In genomic region chr2L:5978333-5979054, dm6 we compare ENCODE assay signal across 6 fruit fly cellular contexts.
TF ChIP-seq lines count a peak whose summit lies in the region.

No protein-coding gene starts in this region.

- TF ChIP-seq CTCF in whole organism, embryonic (GFP tag; optimal IDR thresholded peaks at IDR 0.05; lab: Kevin White, UChicago), result no peak

TF ChIP-seq in whole organism, 6 proteins besides CTCF, POLR2A, EP300 and RAD21:
- no peak for TF ChIP-seq psq (optimal IDR thresholded peaks at IDR 0.05; lab: Kevin White, UChicago)
- TF ChIP-seq Dll (optimal IDR thresholded peaks at IDR 0.05; lab: Kevin White, UChicago), result peak; percentile 44

TF ChIP-seq in whole organism, adult, 20 proteins besides CTCF, POLR2A, EP300 and RAD21:
- peak; percentile 30 for TF ChIP-seq pad (GFP tag; optimal IDR thresholded peaks at IDR 0.05; lab: Kevin White, UChicago)
- TF ChIP-seq CG12768 (GFP tag; optimal IDR thresholded peaks at IDR 0.05; lab: Kevin White, UChicago), result peak; percentile 70
- TF ChIP-seq Mnt (GFP tag; optimal IDR thresholded peaks at IDR 0.05; lab: Kevin White, UChicago), result peak; percentile 58
- TF ChIP-seq ovo (GFP tag; optimal IDR thresholded peaks at IDR 0.05; lab: Kevin White, UChicago), result no peak
- peak; percentile 40 for TF ChIP-seq cic (GFP tag; optimal IDR thresholded peaks at IDR 0.05; lab: Kevin White, UChicago)
- peak; percentile 34 for TF ChIP-seq Crg-1 (GFP tag; optimal IDR thresholded peaks at IDR 0.05; lab: Kevin White, UChicago)

TF ChIP-seq in whole organism, embryonic, 481 proteins besides CTCF, POLR2A, EP300 and RAD21 (continues in another document):
- TF ChIP-seq Optix (GFP tag; IDR thresholded peaks at IDR 0.05; lab: Robert Waterston, UW) (no peak), unpg (GFP tag; optimal IDR thresholded peaks at IDR 0.05; lab: Kevin White, UChicago) (no peak), CG2875 (GFP tag; optimal IDR thresholded peaks at IDR 0.05; lab: Kevin White, UChicago) (peak; percentile 0), ato (GFP tag; IDR thresholded peaks at IDR 0.05; lab: Robert Waterston, UW; ENCODE audit: partially characterized antibody) (no peak), grn (GFP tag; optimal IDR thresholded peaks at IDR 0.05; lab: Kevin White, UChicago) (peak; percentile 94), Dll (GFP tag; IDR thresholded peaks at IDR 0.05; lab: Robert Waterston, UW; ENCODE audit: partially characterized antibody) (no peak), nerfin-1 (tag; optimal IDR thresholded peaks at IDR 0.05; lab: Kevin White, UChicago) (no peak), HLHmδ (GFP tag; optimal IDR thresholded peaks at IDR 0.05; lab: Kevin White, UChicago) (peak; percentile 45), sima (GFP tag; optimal IDR thresholded peaks at IDR 0.05; lab: Kevin White, UChicago) (no peak), fd102C (GFP tag; optimal IDR thresholded peaks at IDR 0.05; lab: Kevin White, UChicago) (no peak), slbo (GFP tag; IDR thresholded peaks at IDR 0.05; lab: Robert Waterston, UW) (no peak), Camta (GFP tag; optimal IDR thresholded peaks at IDR 0.05; lab: Kevin White, UChicago) (no peak), Neu2 (GFP tag; optimal IDR thresholded peaks at IDR 0.05; lab: Kevin White, UChicago; ENCODE audit: borderline replicate concordance) (no peak), croc (GFP tag; conservative IDR thresholded peaks at IDR 0.05; lab: Robert Waterston, UW) (no peak), CG8281 (tag; optimal IDR thresholded peaks at IDR 0.05; lab: Kevin White, UChicago) (no peak), CG30431 (GFP tag; optimal IDR thresholded peaks at IDR 0.05; lab: Kevin White, UChicago) (no peak), CG8478 (optimal IDR thresholded peaks at IDR 0.05; lab: Kevin White, UChicago) (peak; percentile 34), ab (GFP tag; optimal IDR thresholded peaks at IDR 0.05; lab: Kevin White, UChicago) (no peak), Med (GFP tag; lab: Kevin White, UChicago) (peak; percentile 62), Six4 (GFP tag; optimal IDR thresholded peaks at IDR 0.05; lab: Kevin White, UChicago) (peak; percentile 12), dmrt99B (tag; optimal IDR thresholded peaks at IDR 0.05; lab: Kevin White, UChicago) (no peak)

TF ChIP-seq in whole organism, prepupa, 60 proteins besides CTCF, POLR2A, EP300 and RAD21 (continues in another document):
- no peak for TF ChIP-seq fd85E (GFP tag; optimal IDR thresholded peaks at IDR 0.05; lab: Kevin White, UChicago)
- TF ChIP-seq OdsH (GFP tag; optimal IDR thresholded peaks at IDR 0.05; lab: Kevin White, UChicago), result no peak
- no peak for TF ChIP-seq CG32006 (GFP tag; optimal IDR thresholded peaks at IDR 0.05; lab: Kevin White, UChicago)
- no peak for TF ChIP-seq pdm3 (GFP tag; optimal IDR thresholded peaks at IDR 0.05; lab: Kevin White, UChicago)
- TF ChIP-seq net (GFP tag; optimal IDR thresholded peaks at IDR 0.05; lab: Kevin White, UChicago), result peak; percentile 4
- TF ChIP-seq CG7368 (GFP tag; optimal IDR thresholded peaks at IDR 0.05; lab: Kevin White, UChicago), result peak; percentile 39
- TF ChIP-seq spab (GFP tag; optimal IDR thresholded peaks at IDR 0.05; lab: Kevin White, UChicago), result no peak
- no peak for TF ChIP-seq CG8119 (GFP tag; IDR thresholded peaks at IDR 0.05; lab: Robert Waterston, UW)
- peak; percentile 13 for TF ChIP-seq CG3032 (tag; optimal IDR thresholded peaks at IDR 0.05; lab: Kevin White, UChicago)
- no peak for TF ChIP-seq Smox (GFP tag; optimal IDR thresholded peaks at IDR 0.05; lab: Kevin White, UChicago)
- no peak for TF ChIP-seq achi (GFP tag; optimal IDR thresholded peaks at IDR 0.05; lab: Kevin White, UChicago)
- TF ChIP-seq CG6276 (GFP tag; optimal IDR thresholded peaks at IDR 0.05; lab: Kevin White, UChicago), result no peak
- TF ChIP-seq fkh (GFP tag; optimal IDR thresholded peaks at IDR 0.05; lab: Kevin White, UChicago), result no peak
- TF ChIP-seq CG3919 (GFP tag; optimal IDR thresholded peaks at IDR 0.05; lab: Kevin White, UChicago), result peak; percentile 61
- TF ChIP-seq Blimp-1 (GFP tag; optimal IDR thresholded peaks at IDR 0.05; lab: Kevin White, UChicago), result no peak
- no peak for TF ChIP-seq lz (GFP tag; optimal IDR thresholded peaks at IDR 0.05; lab: Kevin White, UChicago)
- peak; percentile 64 for TF ChIP-seq Eip93F (GFP tag; optimal IDR thresholded peaks at IDR 0.05; lab: Kevin White, UChicago)
- TF ChIP-seq Ets21C (GFP tag; optimal IDR thresholded peaks at IDR 0.05; lab: Kevin White, UChicago), result no peak
- TF ChIP-seq CG34406 (GFP tag; optimal IDR thresholded peaks at IDR 0.05; lab: Kevin White, UChicago), result no peak
- no peak for TF ChIP-seq Ets96B (tag; optimal IDR thresholded peaks at IDR 0.05; lab: Kevin White, UChicago)
- no peak for TF ChIP-seq Lpt (GFP tag; optimal IDR thresholded peaks at IDR 0.05; lab: Kevin White, UChicago)
- no peak for TF ChIP-seq acj6 (GFP tag; optimal IDR thresholded peaks at IDR 0.05; lab: Kevin White, UChicago)
- no peak for TF ChIP-seq CG11294 (GFP tag; IDR thresholded peaks at IDR 0.05; lab: Robert Waterston, UW)

TF ChIP-seq in whole organism, pupa, 21 proteins besides CTCF, POLR2A, EP300 and RAD21:
- peak; percentile 68 for TF ChIP-seq CG13204 (GFP tag; optimal IDR thresholded peaks at IDR 0.05; lab: Kevin White, UChicago)
- peak; percentile 45 for TF ChIP-seq EcR (GFP tag; optimal IDR thresholded peaks at IDR 0.05; lab: Kevin White, UChicago)
- TF ChIP-seq CG15710 (tag; optimal IDR thresholded peaks at IDR 0.05; lab: Kevin White, UChicago), result peak; percentile 5
- TF ChIP-seq CG9948 (tag; optimal IDR thresholded peaks at IDR 0.05; lab: Kevin White, UChicago), result no peak
- peak; percentile 7 for TF ChIP-seq Snoo (tag; optimal IDR thresholded peaks at IDR 0.05; lab: Kevin White, UChicago)
- TF ChIP-seq CG17806 (tag; optimal IDR thresholded peaks at IDR 0.05; lab: Kevin White, UChicago), result no peak
- peak; percentile 34 for TF ChIP-seq Pif1B (GFP tag; optimal IDR thresholded peaks at IDR 0.05; lab: Kevin White, UChicago)
TF ChIP-seq in whole organism, pupa: peak in this region for 5.

TF ChIP-seq in whole organism, wandering third instar larva, 38 proteins besides CTCF, POLR2A, EP300 and RAD21:
- TF ChIP-seq HLH106 (tag; optimal IDR thresholded peaks at IDR 0.05; lab: Kevin White, UChicago), result peak; percentile 21
- peak; percentile 37 for TF ChIP-seq Mio (GFP tag; optimal IDR thresholded peaks at IDR 0.05; lab: Kevin White, UChicago)
- no peak for TF ChIP-seq Dfd (GFP tag; optimal IDR thresholded peaks at IDR 0.05; lab: Kevin White, UChicago)
- peak; percentile 34 for TF ChIP-seq OdsH (GFP tag; optimal IDR thresholded peaks at IDR 0.05; lab: Kevin White, UChicago)
- TF ChIP-seq rgr (GFP tag; optimal IDR thresholded peaks at IDR 0.05; lab: Kevin White, UChicago), result peak; percentile 38
- TF ChIP-seq Jra (GFP tag; optimal IDR thresholded peaks at IDR 0.05; lab: Kevin White, UChicago), result peak; percentile 67
- peak; percentile 37 for TF ChIP-seq woc (GFP tag; optimal IDR thresholded peaks at IDR 0.05; lab: Kevin White, UChicago)
- peak; percentile 50 for TF ChIP-seq br (GFP tag; optimal IDR thresholded peaks at IDR 0.05; lab: Kevin White, UChicago)
- peak; percentile 18 to 24 for TF ChIP-seq foxo (GFP tag; optimal IDR thresholded peaks at IDR 0.05; lab: Kevin White, UChicago)
- TF ChIP-seq sage (GFP tag; optimal IDR thresholded peaks at IDR 0.05; lab: Kevin White, UChicago), result no peak
- peak; percentile 70 for TF ChIP-seq brk (GFP tag; optimal IDR thresholded peaks at IDR 0.05; lab: Kevin White, UChicago)
- TF ChIP-seq Hr78 (GFP tag; optimal IDR thresholded peaks at IDR 0.05; lab: Kevin White, UChicago), result peak; percentile 3
- TF ChIP-seq Sp1 (GFP tag; optimal IDR thresholded peaks at IDR 0.05; lab: Kevin White, UChicago), result peak; percentile 7
- TF ChIP-seq Rel (GFP tag; optimal IDR thresholded peaks at IDR 0.05; lab: Kevin White, UChicago), result peak; percentile 78
- TF ChIP-seq Rel (tag; optimal IDR thresholded peaks at IDR 0.05; lab: Kevin White, UChicago), result peak; percentile 72
- peak; percentile 23 for TF ChIP-seq psq (GFP tag; optimal IDR thresholded peaks at IDR 0.05; lab: Kevin White, UChicago)
- peak; percentile 53 for TF ChIP-seq Hnf4 (GFP tag; optimal IDR thresholded peaks at IDR 0.05; lab: Kevin White, UChicago)
- no peak for TF ChIP-seq jim (GFP tag; optimal IDR thresholded peaks at IDR 0.05; lab: Kevin White, UChicago)
- no peak for TF ChIP-seq CG32264 (GFP tag; optimal IDR thresholded peaks at IDR 0.05; lab: Kevin White, UChicago)
- TF ChIP-seq sv (GFP tag; optimal IDR thresholded peaks at IDR 0.05; lab: Kevin White, UChicago), result no peak
- TF ChIP-seq Hr83 (GFP tag; optimal IDR thresholded peaks at IDR 0.05; lab: Kevin White, UChicago; ENCODE audit: poor library complexity, severe bottlenecking), result peak; percentile 70
- TF ChIP-seq CrebA (GFP tag; optimal IDR thresholded peaks at IDR 0.05; lab: Kevin White, UChicago; ENCODE audit: borderline replicate concordance), result peak; percentile 94
- TF ChIP-seq h (GFP tag; optimal IDR thresholded peaks at IDR 0.05; lab: Kevin White, UChicago), result peak; percentile 79
